ENCODE assay signal across 3 worm cellular contexts in genomic region chrIV:1353811-1354210, ce11.
A peak's percentile ranks its signal among the peaks of the same experiment; 100 is the strongest.
TF ChIP-seq lines count a peak whose summit lies in the region.

No protein-coding gene starts in this region.

TF ChIP-seq in whole organism, L4 larva, 104 proteins besides CTCF, POLR2A, EP300 and RAD21 (continues in another document):
- TF ChIP-seq T26A8.4 (GFP tag; IDR thresholded peaks at IDR 0.05; lab: Robert Waterston, UW), result 0 out of 2 replicates have a peak, but pooled peaks have one; percentile 38
- TF ChIP-seq Y105C5A.15 (GFP tag; IDR thresholded peaks at IDR 0.05; lab: Robert Waterston, UW), result no peak
- peak; percentile 95 for TF ChIP-seq set-16 (GFP tag; IDR thresholded peaks at IDR 0.05; lab: Robert Waterston, UW)
- TF ChIP-seq tra-1 (GFP tag; IDR thresholded peaks at IDR 0.05; lab: Robert Waterston, UW), result no peak
- no peak for TF ChIP-seq nhr-6 (tag; optimal IDR thresholded peaks at IDR 0.05; lab: Kevin White, UChicago)
- TF ChIP-seq zip-2 (tag; optimal IDR thresholded peaks at IDR 0.05; lab: Kevin White, UChicago), result no peak
- TF ChIP-seq ceh-32 (tag; optimal IDR thresholded peaks at IDR 0.05; lab: Kevin White, UChicago; ENCODE audit: poor library complexity), result no peak
- no peak for TF ChIP-seq fos-1 (tag; optimal IDR thresholded peaks at IDR 0.05; lab: Kevin White, UChicago)
- TF ChIP-seq madf-5 (GFP tag; IDR thresholded peaks at IDR 0.05; lab: Robert Waterston, UW), result no peak
- no peak for TF ChIP-seq lin-38 (GFP tag; IDR thresholded peaks at IDR 0.05; lab: Robert Waterston, UW)
- no peak for TF ChIP-seq zfp-2 (tag; optimal IDR thresholded peaks at IDR 0.05; lab: Kevin White, UChicago)
- TF ChIP-seq Y48G9A.11 (GFP tag; IDR thresholded peaks at IDR 0.05; lab: Robert Waterston, UW), result no peak
- no peak for TF ChIP-seq T20F7.1 (GFP tag; optimal IDR thresholded peaks at IDR 0.05; lab: Kevin White, UChicago)
- no peak for TF ChIP-seq ctbp-1 (GFP tag; IDR thresholded peaks at IDR 0.05; lab: Robert Waterston, UW)
- no peak for TF ChIP-seq aha-1 (tag; lab: Kevin White, UChicago)
- TF ChIP-seq saeg-2 (GFP tag; IDR thresholded peaks at IDR 0.05; lab: Robert Waterston, UW), result no peak
- no peak for TF ChIP-seq gei-8 (GFP tag; optimal IDR thresholded peaks at IDR 0.05; lab: Kevin White, UChicago)
- no peak for TF ChIP-seq egl-27 (tag; optimal IDR thresholded peaks at IDR 0.05; lab: Kevin White, UChicago)
- peak; percentile 50; the same call in 1 of the 2 replicates for TF ChIP-seq F44E2.7 (GFP tag; IDR thresholded peaks at IDR 0.05; lab: Robert Waterston, UW)
- no peak for TF ChIP-seq nhr-77 (tag; optimal IDR thresholded peaks at IDR 0.05; lab: Kevin White, UChicago)
- no peak for TF ChIP-seq egl-43 (GFP tag; IDR thresholded peaks at IDR 0.05; lab: Robert Waterston, UW)
- TF ChIP-seq dve-1 (tag; optimal IDR thresholded peaks at IDR 0.05; lab: Kevin White, UChicago; ENCODE audit: insufficient read depth), result no peak
- no peak for TF ChIP-seq Y5F2A.4 (GFP tag; optimal IDR thresholded peaks at IDR 0.05; lab: Kevin White, UChicago)
- TF ChIP-seq lin-39 (tag; optimal IDR thresholded peaks at IDR 0.05; lab: Kevin White, UChicago), result no peak
- TF ChIP-seq lin-13 (GFP tag; optimal IDR thresholded peaks at IDR 0.05; lab: Kevin White, UChicago), result no peak
- TF ChIP-seq nhr-76 (tag; optimal IDR thresholded peaks at IDR 0.05; lab: Kevin White, UChicago), result no peak
- TF ChIP-seq pqm-1 (tag; optimal IDR thresholded peaks at IDR 0.05; lab: Kevin White, UChicago), result no peak
- TF ChIP-seq nhr-48 (tag; optimal IDR thresholded peaks at IDR 0.05; lab: Kevin White, UChicago), result no peak
- TF ChIP-seq nhr-10 (tag; optimal IDR thresholded peaks at IDR 0.05; lab: Kevin White, UChicago), result no peak
- no peak for TF ChIP-seq spr-1 (tag; optimal IDR thresholded peaks at IDR 0.05; lab: Kevin White, UChicago)
- TF ChIP-seq Y75B8A.6 (GFP tag; IDR thresholded peaks at IDR 0.05; lab: Robert Waterston, UW), result no peak
- TF ChIP-seq zag-1 (tag; optimal IDR thresholded peaks at IDR 0.05; lab: Kevin White, UChicago), result no peak
- no peak for TF ChIP-seq ZK546.5 (tag; optimal IDR thresholded peaks at IDR 0.05; lab: Kevin White, UChicago)

TF ChIP-seq in whole organism, late embryonic, 69 proteins besides CTCF, POLR2A, EP300 and RAD21:
- TF ChIP-seq ref-2 (tag; optimal IDR thresholded peaks at IDR 0.05; lab: Kevin White, UChicago) (peak; percentile 33), ceh-19 (GFP tag; optimal IDR thresholded peaks at IDR 0.05; lab: Kevin White, UChicago) (no peak), npax-4 (tag; optimal IDR thresholded peaks at IDR 0.05; lab: Kevin White, UChicago) (no peak), C08G9.2 (tag; optimal IDR thresholded peaks at IDR 0.05; lab: Kevin White, UChicago) (peak; percentile 20)

TF ChIP-seq in whole organism, young adult, 124 proteins besides CTCF, POLR2A, EP300 and RAD21:
- no peak for TF ChIP-seq rcor-1 (GFP tag; IDR thresholded peaks at IDR 0.05; lab: Robert Waterston, UW)
- TF ChIP-seq egrh-3 (GFP tag; IDR thresholded peaks at IDR 0.05; lab: Robert Waterston, UW), result peak; percentile 79; the same call in 1 of the 2 replicates
- peak; percentile 91 for TF ChIP-seq zfh-2 (GFP tag; conservative IDR thresholded peaks at IDR 0.05; lab: Robert Waterston, UW)

Comparison
In these comparisons a context has a peak if more than half of its experiments do, and no peak if none do; other contexts are left out.
1. Of the 7 proteins assayed by ChIP-seq in both whole organism, young adult and whole organism, L4 larva: peak only in whole organism, young adult: none; only in whole organism, L4 larva: ama-1; in both: none; in neither: 6.